Worm (Caenorhabditis elegans) whole organism, late embryonic: Measurements from ENCODE around the gene nhr-122.

Experiments
- C38D4.7 ChIP-seq: fragments of 200-800 bp; sonication (Bioruptor generic); optimal IDR thresholded peaks from 2 replicates; lab custom pipeline; 2018; ENCODE audit warnings: mild to moderate bottlenecking, missing genetic modification characterization, moderate library complexity, missing compliant biosample characterization
- F13H6.1 ChIP-seq: sonication (generic microtip); optimal IDR thresholded peaks from 2 replicates; lab custom pipeline; 2016; ENCODE audit warnings: missing genetic modification characterization, missing compliant biosample characterization
- K09A11.1 ChIP-seq: sonication (generic microtip); optimal IDR thresholded peaks from 2 replicates; lab custom pipeline; 2017; ENCODE audit warnings: antibody characterized with exemption, mild to moderate bottlenecking, missing genetic modification characterization, missing compliant biosample characterization; ENCODE audit not compliant: insufficient read depth
- T23F11.4 ChIP-seq: fragments of 200-800 bp; sonication (Bioruptor generic); optimal IDR thresholded peaks from 2 replicates; lab custom pipeline; 2018; ENCODE audit warnings: mild to moderate bottlenecking, missing genetic modification characterization, missing compliant biosample characterization
- ahr-1 ChIP-seq: sonication (generic microtip); optimal IDR thresholded peaks from 2 replicates; lab custom pipeline; 2016; ENCODE audit warnings: missing genetic modification characterization, missing compliant biosample characterization
- ama-1 ChIP-seq: fragments of 150-350 bp; optimal IDR thresholded peaks from 2 replicates; lab custom pipeline; 2014
- ceh-18 ChIP-seq: sonication (generic microtip); optimal IDR thresholded peaks from 2 replicates; lab custom pipeline; 2016; ENCODE audit warnings: missing genetic modification characterization, missing compliant biosample characterization
- ceh-24 ChIP-seq: sonication (generic microtip); optimal IDR thresholded peaks from 2 replicates; lab custom pipeline; 2016; ENCODE audit warnings: mild to moderate bottlenecking, missing genetic modification characterization, missing compliant biosample characterization
- ceh-30 ChIP-seq: fragments of 150-350 bp; optimal IDR thresholded peaks from 2 replicates; lab custom pipeline; 2014; ENCODE audit warnings: missing biosample characterization, missing genetic modification characterization
- ceh-34 ChIP-seq: sonication (generic microtip); optimal IDR thresholded peaks from 2 replicates; lab custom pipeline; 2016; ENCODE audit warnings: mild to moderate bottlenecking, missing genetic modification characterization, missing compliant biosample characterization
- ceh-45 ChIP-seq: fragments of 200-800 bp; sonication (Bioruptor generic); IDR thresholded peaks from 2 replicates; pipeline ENCODE4 v1.3.6; 2022; ENCODE audit warnings: missing genetic modification reagents, missing genetic modification characterization, missing compliant biosample characterization
- ceh-9 ChIP-seq: sonication (generic microtip); optimal IDR thresholded peaks from 2 replicates; lab custom pipeline; 2016; ENCODE audit warnings: mild to moderate bottlenecking, missing genetic modification characterization, inconsistent platforms, missing compliant biosample characterization
- dmd-4 ChIP-seq: sonication (generic microtip); optimal IDR thresholded peaks from 2 replicates; lab custom pipeline; 2016; ENCODE audit warnings: borderline replicate concordance, missing genetic modification characterization, missing compliant biosample characterization
- dve-1 ChIP-seq: sonication (generic microtip); optimal IDR thresholded peaks from 2 replicates; lab custom pipeline; 2017; ENCODE audit warnings: antibody characterized with exemption, mild to moderate bottlenecking, missing genetic modification characterization, missing compliant biosample characterization
- elt-2 ChIP-seq: sonication (generic microtip); optimal IDR thresholded peaks from 2 replicates; lab custom pipeline; 2016; ENCODE audit warnings: missing genetic modification reagents, missing genetic modification characterization, missing compliant biosample characterization
- ets-4 ChIP-seq: sonication (generic microtip); optimal IDR thresholded peaks from 2 replicates; lab custom pipeline; 2016; ENCODE audit warnings: missing genetic modification characterization, missing compliant biosample characterization
- eyg-1 ChIP-seq: sonication (generic microtip); optimal IDR thresholded peaks from 2 replicates; lab custom pipeline; 2016; ENCODE audit warnings: missing genotype, missing genetic modification characterization, missing compliant biosample characterization
- fax-1 ChIP-seq: sonication (generic microtip); optimal IDR thresholded peaks from 2 replicates; lab custom pipeline; 2016; ENCODE audit warnings: missing genotype, missing genetic modification characterization, missing compliant biosample characterization
- fkh-6 ChIP-seq: sonication (generic microtip); optimal IDR thresholded peaks from 2 replicates; lab custom pipeline; 2016; ENCODE audit warnings: missing genetic modification characterization, missing compliant biosample characterization
- gmeb-2 ChIP-seq: sonication (generic microtip); optimal IDR thresholded peaks from 2 replicates; lab custom pipeline; 2016; ENCODE audit warnings: missing genetic modification characterization, inconsistent platforms, missing compliant biosample characterization
- hlh-15 ChIP-seq: sonication (generic microtip); optimal IDR thresholded peaks from 2 replicates; lab custom pipeline; 2016; ENCODE audit warnings: missing genetic modification characterization, missing compliant biosample characterization
- hlh-6 ChIP-seq: sonication (generic microtip); optimal IDR thresholded peaks from 2 replicates; lab custom pipeline; 2016; ENCODE audit warnings: missing genotype, missing genetic modification characterization, missing compliant biosample characterization
- hlh-8 ChIP-seq: sonication (generic microtip); optimal IDR thresholded peaks from 2 replicates; lab custom pipeline; 2016; ENCODE audit warnings: missing genotype, missing genetic modification characterization, missing compliant biosample characterization
- lim-6 ChIP-seq: sonication (generic microtip); optimal IDR thresholded peaks from 2 replicates; lab custom pipeline; 2016; ENCODE audit warnings: missing genetic modification characterization, missing compliant biosample characterization
- lin-11 ChIP-seq: fragments of 200-800 bp; sonication (Bioruptor generic); optimal IDR thresholded peaks from 2 replicates; lab custom pipeline; 2018; ENCODE audit warnings: mild to moderate bottlenecking, missing genetic modification characterization, missing compliant biosample characterization
- madf-2 ChIP-seq: sonication (generic microtip); optimal IDR thresholded peaks from 2 replicates; lab custom pipeline; 2017; ENCODE audit warnings: missing genetic modification characterization, missing compliant biosample characterization
- nfya-1 ChIP-seq: sonication (generic microtip); optimal IDR thresholded peaks from 2 replicates; lab custom pipeline; 2017; ENCODE audit warnings: missing genetic modification characterization, mild to moderate bottlenecking, missing compliant biosample characterization, antibody characterized with exemption, moderate library complexity
- npax-4 ChIP-seq: sonication (generic microtip); optimal IDR thresholded peaks from 2 replicates; lab custom pipeline; 2016; ENCODE audit warnings: missing genetic modification characterization, missing compliant biosample characterization
- odd-2 ChIP-seq: sonication (generic microtip); optimal IDR thresholded peaks from 2 replicates; lab custom pipeline; 2017; ENCODE audit warnings: antibody characterized with exemption, mild to moderate bottlenecking, missing genetic modification characterization, missing compliant biosample characterization
- pag-3 ChIP-seq: sonication (generic microtip); optimal IDR thresholded peaks from 2 replicates; lab custom pipeline; 2016; ENCODE audit warnings: missing compliant biosample characterization, missing genetic modification characterization, borderline replicate concordance
- pax-1 ChIP-seq: fragments of 150-350 bp; optimal IDR thresholded peaks from 2 replicates; lab custom pipeline; 2014; ENCODE audit warnings: missing biosample characterization, missing genetic modification characterization
- pha-2 ChIP-seq: sonication (generic microtip); optimal IDR thresholded peaks from 2 replicates; lab custom pipeline; 2017; ENCODE audit warnings: mild to moderate bottlenecking, missing genetic modification characterization, missing compliant biosample characterization
- pha-4 ChIP-seq: fragments of 150-350 bp; optimal IDR thresholded peaks from 2 replicates; lab custom pipeline; 2018; ENCODE audit warnings: missing biosample characterization, missing genetic modification reagents, missing genetic modification characterization
- pqm-1 ChIP-seq: sonication (generic microtip); optimal IDR thresholded peaks from 2 replicates; lab custom pipeline; 2016; ENCODE audit warnings: missing genetic modification characterization, missing compliant biosample characterization
- rnt-1 ChIP-seq: sonication (generic microtip); optimal IDR thresholded peaks from 2 replicates; lab custom pipeline; 2016; ENCODE audit warnings: missing genetic modification characterization, missing compliant biosample characterization
- sox-2 ChIP-seq: fragments of 200-800 bp; sonication (Bioruptor generic); IDR thresholded peaks from 2 replicates; pipeline ENCODE4 v1.3.6; 2022; ENCODE audit warnings: missing genetic modification reagents, missing genetic modification characterization, missing compliant biosample characterization
- sox-4 ChIP-seq: sonication (generic microtip); optimal IDR thresholded peaks from 2 replicates; lab custom pipeline; 2017; ENCODE audit warnings: mild to moderate bottlenecking, missing genetic modification characterization, inconsistent platforms, missing compliant biosample characterization
- syd-9 ChIP-seq: sonication (generic microtip); optimal IDR thresholded peaks from 2 replicates; lab custom pipeline; 2016; ENCODE audit warnings: mild to moderate bottlenecking, missing genetic modification characterization, moderate library complexity, missing compliant biosample characterization
- tbx-7 ChIP-seq: sonication (generic microtip); optimal IDR thresholded peaks from 2 replicates; lab custom pipeline; 2016; ENCODE audit warnings: missing genotype, missing genetic modification characterization, missing compliant biosample characterization
- ttx-3 ChIP-seq: sonication (generic microtip); optimal IDR thresholded peaks from 2 replicates; lab custom pipeline; 2016; ENCODE audit warnings: missing genetic modification reagents, missing genetic modification characterization, missing compliant biosample characterization
- unc-3 ChIP-seq, 2 experiments: fragments of 200-800 bp in 1 of 2; sonication (Bioruptor generic) in 1 of 2; sonication (generic microtip) in 1 of 2; conservative IDR thresholded peaks in 1 of 2; optimal IDR thresholded peaks in 1 of 2; 2 replicates each; pipeline versions ENCODE4 v1.3.6 to Lab custom; 2016 to 2022; ENCODE audit warnings: missing compliant biosample characterization in 2 of 2, missing genetic modification characterization in 2 of 2, missing genetic modification reagents in 1 of 2
- ztf-16 ChIP-seq: sonication (generic microtip); optimal IDR thresholded peaks from 2 replicates; lab custom pipeline; 2017; ENCODE audit warnings: missing genetic modification characterization, missing compliant biosample characterization

The nhr-122 gene

DNA sequence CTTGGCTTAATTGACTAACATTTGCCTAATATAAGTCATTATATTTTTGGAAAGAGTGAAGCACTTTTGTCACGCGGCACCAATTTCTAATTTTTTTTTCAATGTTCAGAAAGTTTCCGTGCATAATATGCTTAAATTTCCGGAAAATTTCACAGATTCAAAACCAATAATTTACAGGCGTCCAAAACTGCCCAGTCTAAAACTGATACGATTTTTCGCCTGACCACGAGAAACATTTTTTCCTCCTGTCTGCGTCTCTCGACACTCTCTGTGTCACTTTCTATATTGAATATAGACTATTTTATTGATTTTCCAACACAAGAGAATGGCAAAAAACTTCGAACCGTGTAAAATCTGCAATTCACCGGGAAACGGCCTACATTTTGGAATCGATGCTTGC is at the start of gene nhr-122:
Gene nhr-122 (plus strand): TSS at position 301 of the 400 bp plus-strand sequence.
- no peak for TF ChIP-seq unc-3 (GFP tag; conservative IDR thresholded peaks at IDR 0.05; lab: Robert Waterston, UW)
- no peak for TF ChIP-seq unc-3 (tag; optimal IDR thresholded peaks at IDR 0.05; lab: Kevin White, UChicago)
- no peak for TF ChIP-seq ahr-1 (tag; lab: Kevin White, UChicago)
- TF ChIP-seq elt-2: no peak
- TF ChIP-seq pag-3 (tag; lab: Kevin White, UChicago): no peak
- TF ChIP-seq nfya-1 (tag; lab: Kevin White, UChicago): no peak

DNA sequence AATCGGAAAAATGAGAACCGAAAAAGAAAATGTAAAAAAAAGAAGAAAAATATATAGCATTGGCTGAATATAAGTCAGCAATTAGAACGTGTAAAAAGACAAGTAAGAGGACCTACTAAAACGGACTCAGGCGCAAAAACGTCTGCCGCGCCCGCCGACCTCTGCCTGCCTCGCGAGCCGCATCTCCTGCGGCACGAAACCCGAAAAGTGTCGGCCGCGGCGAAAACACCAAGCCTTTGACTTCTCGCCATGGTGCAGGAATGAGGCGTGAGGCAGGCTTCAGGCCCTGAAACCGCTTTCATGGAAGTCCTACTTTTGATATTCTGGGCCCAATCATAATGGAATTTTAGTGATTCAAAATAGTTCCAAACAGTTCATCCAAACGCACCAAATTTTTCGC is 48.0 kb upstream of the nhr-122 start:
- no peak for TF ChIP-seq ceh-18 (tag; lab: Kevin White, UChicago)

DNA sequence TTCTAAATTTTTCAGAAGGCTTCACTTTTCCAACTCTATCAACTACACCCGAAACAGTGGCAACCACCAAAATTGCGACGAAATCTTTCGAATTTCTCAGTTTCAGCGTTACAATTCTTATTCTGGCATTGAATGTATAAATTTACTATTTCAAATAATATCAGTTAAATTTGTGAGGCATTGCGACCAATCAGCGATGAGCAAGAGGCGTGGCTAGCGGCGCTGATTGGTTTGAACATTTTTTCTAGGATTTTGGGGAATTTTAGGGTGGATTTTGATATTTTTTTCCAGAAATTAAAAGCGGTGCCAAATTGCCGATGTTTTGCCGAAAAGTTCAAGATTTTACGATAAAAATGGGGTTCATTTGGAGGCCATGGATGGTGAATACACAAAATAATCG is 46.1 kb upstream of the nhr-122 start:
- TF ChIP-seq sox-2 (GFP tag; lab: Robert Waterston, UW): no peak
- TF ChIP-seq nfya-1 (tag; lab: Kevin White, UChicago): peak; percentile 96
- TF ChIP-seq, all 69 proteins: peak for 1

DNA sequence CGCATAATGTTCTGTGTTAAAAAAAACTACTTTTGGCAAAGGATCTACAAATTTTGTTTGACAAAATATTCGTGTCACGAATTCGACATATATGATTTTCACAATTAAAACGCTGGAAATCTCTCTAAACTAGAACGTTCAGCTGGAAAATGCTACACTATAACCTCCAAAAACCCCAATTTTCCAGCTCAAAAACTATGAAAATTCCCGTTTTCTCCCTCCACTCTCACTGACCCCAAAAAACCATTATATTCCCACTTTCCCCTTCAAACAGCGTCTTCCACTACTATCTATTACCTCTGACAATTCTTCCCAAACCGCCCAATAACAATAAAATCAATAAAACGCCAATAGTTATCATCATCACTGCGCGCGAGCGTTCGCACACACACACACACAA is 37.0 kb upstream of the nhr-122 start, which contains the start of gene Y41D4B.14:
Gene Y41D4B.14 (plus strand): TSS at position 301 of the 400 bp plus-strand sequence.
- TF ChIP-seq ceh-34 (tag; lab: Kevin White, UChicago) (no peak), fkh-6 (tag; lab: Kevin White, UChicago) (no peak), ama-1 (lab: Kevin White, UChicago) (no peak), elt-2 (no peak), pha-2 (no peak), fax-1 (tag; lab: Kevin White, UChicago) (no peak)

DNA sequence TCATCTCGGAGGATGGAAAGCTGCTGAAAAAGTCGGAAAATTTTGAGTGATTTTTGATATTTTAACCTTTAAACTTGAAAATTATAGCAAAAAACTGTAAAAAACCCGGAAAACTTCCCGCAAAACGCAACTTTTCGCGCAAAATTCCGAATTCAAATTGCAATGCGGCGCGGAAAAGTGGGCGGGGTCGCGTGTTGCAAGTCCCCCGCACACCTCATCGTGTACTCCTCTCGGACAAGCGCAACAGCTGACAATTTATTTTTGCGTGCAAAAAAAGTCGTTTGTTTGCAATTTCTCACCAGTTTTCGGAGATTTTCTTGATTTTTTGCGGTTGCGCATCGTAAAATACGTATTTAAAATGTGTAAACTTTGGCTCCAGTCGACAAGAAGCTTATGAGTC is 17.9 kb upstream of the nhr-122 start, which contains the start of gene npp-8:
Gene npp-8 (minus strand): TSS at position 23 of the 400 bp plus-strand sequence.
- TF ChIP-seq syd-9 (peak; percentile 86), hlh-15 (peak; percentile 56), pqm-1 (peak; percentile 4), ets-4 (tag; lab: Kevin White, UChicago) (peak; percentile 72), elt-2 (peak; percentile 92), tbx-7 (tag; lab: Kevin White, UChicago) (peak; percentile 51), ceh-9 (tag; lab: Kevin White, UChicago) (peak; percentile 28), ztf-16 (tag; lab: Kevin White, UChicago) (peak; percentile 87), gmeb-2 (peak; percentile 73), ceh-45 (GFP tag; lab: Robert Waterston, UW) (no peak), hlh-6 (tag; lab: Kevin White, UChicago) (peak; percentile 87), ceh-30 (tag; lab: Kevin White, UChicago) (peak; percentile 64), dve-1 (tag; lab: Kevin White, UChicago) (peak; percentile 50), fkh-6 (tag; lab: Kevin White, UChicago) (peak; percentile 82), F13H6.1 (peak; percentile 82), unc-3 (GFP tag; conservative IDR thresholded peaks at IDR 0.05; lab: Robert Waterston, UW) (no peak; the same call in 1 of the 2 replicates), unc-3 (tag; optimal IDR thresholded peaks at IDR 0.05; lab: Kevin White, UChicago) (peak; percentile 84), pha-4 (tag; lab: Kevin White, UChicago) (no peak), eyg-1 (tag; lab: Kevin White, UChicago) (no peak), dmd-4 (tag; lab: Kevin White, UChicago) (peak; percentile 62), pax-1 (tag; lab: Kevin White, UChicago) (no peak), lin-11 (tag; lab: Kevin White, UChicago) (peak; percentile 62), K09A11.1 (tag; lab: Kevin White, UChicago) (peak; percentile 66), ahr-1 (tag; lab: Kevin White, UChicago) (peak; percentile 75), odd-2 (tag; lab: Kevin White, UChicago) (no peak), lim-6 (tag; lab: Kevin White, UChicago) (peak; percentile 79), ceh-24 (tag; lab: Kevin White, UChicago) (peak; percentile 27), ttx-3 (peak; percentile 81), nfya-1 (tag; lab: Kevin White, UChicago) (peak; percentile 89), hlh-8 (tag; lab: Kevin White, UChicago) (peak; percentile 82), T23F11.4 (GFP tag; lab: Kevin White, UChicago) (peak; percentile 47), C38D4.7 (GFP tag; lab: Kevin White, UChicago) (peak; percentile 69), ama-1 (lab: Kevin White, UChicago) (no peak), sox-4 (peak; percentile 80), npax-4 (tag; lab: Kevin White, UChicago) (peak; percentile 34), sox-2 (GFP tag; lab: Robert Waterston, UW) (no peak), rnt-1 (tag; lab: Kevin White, UChicago) (peak; percentile 90), madf-2 (tag; lab: Kevin White, UChicago) (peak; percentile 58)
